Fruit fly (Drosophila melanogaster): Measurements from ENCODE around the gene CG43084.

DNA sequence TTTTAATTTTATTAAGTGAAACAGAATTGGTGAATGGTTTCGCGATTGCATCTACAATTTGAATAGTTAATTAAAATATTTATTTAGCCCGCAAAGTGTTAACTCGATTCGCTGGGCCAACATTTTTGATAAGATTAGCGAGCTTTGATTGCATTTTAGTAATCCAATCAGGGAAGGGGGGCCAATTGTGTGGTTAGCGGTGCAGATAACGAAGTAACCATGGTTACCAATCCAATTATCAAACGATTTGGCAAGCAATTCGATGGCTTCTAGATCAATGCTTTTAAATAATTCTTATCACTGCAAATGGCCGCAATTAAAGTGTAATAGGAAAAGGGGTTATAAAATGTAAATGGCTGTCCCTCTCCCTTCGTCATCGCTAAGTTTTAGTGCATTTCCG lies 41.7 kb downstream of the CG43084 start:
- TF ChIP-seq CG8301 (tag; optimal IDR thresholded peaks at IDR 0.05) (no peak), D1 (tag; optimal IDR thresholded peaks at IDR 0.05) (no peak), CG17806 (tag; optimal IDR thresholded peaks at IDR 0.05) (no peak), CG13204 (GFP tag; optimal IDR thresholded peaks at IDR 0.05) (no peak), rn (GFP tag; IDR thresholded peaks at IDR 0.05) (no peak), EcR (GFP tag; optimal IDR thresholded peaks at IDR 0.05) (no peak), CG10348 (GFP tag; IDR thresholded peaks at IDR 0.05) (no peak), CG14655 (GFP tag; optimal IDR thresholded peaks at IDR 0.05) (no peak)

All from whole organism, pupa.